Worm (Caenorhabditis elegans) whole organism, L4 larva: ENCODE results near the gene F36D3.14.

Experiments
- D1046.2 ChIP-seq: fragments of 200-800 bp; sonication (Bioruptor generic); IDR thresholded peaks from 2 replicates; pipeline ENCODE4 v1.3.6; 2022; ENCODE audit warnings: missing genetic modification characterization, missing compliant biosample characterization
- F44E2.7 ChIP-seq: fragments of 200-800 bp; sonication (Bioruptor generic); IDR thresholded peaks from 2 replicates; pipeline ENCODE4 v2.1.2; 2022; ENCODE audit warnings: missing genetic modification characterization, missing compliant biosample characterization
- R02D3.7 ChIP-seq: fragments of 150-350 bp; sonication (generic microtip); optimal IDR thresholded peaks from 3 replicates; lab custom pipeline; 2014; ENCODE audit warnings: missing biosample characterization, missing genetic modification characterization
- ama-1 ChIP-seq: fragments of 150-350 bp; optimal IDR thresholded peaks from 2 replicates; lab custom pipeline; 2014; ENCODE audit warnings: inconsistent platforms, mixed read lengths
- ceh-44 ChIP-seq: fragments of 200-800 bp; sonication (Bioruptor generic); IDR thresholded peaks from 2 replicates; pipeline ENCODE4 v1.3.6; 2022; ENCODE audit warnings: missing genetic modification reagents, missing genetic modification characterization, missing compliant biosample characterization
- ceh-62 ChIP-seq: sonication (generic microtip); optimal IDR thresholded peaks from 2 replicates; lab custom pipeline; 2017; ENCODE audit warnings: missing biosample characterization, missing genetic modification characterization
- cey-2 ChIP-seq: sonication (generic microtip); optimal IDR thresholded peaks from 3 replicates; lab custom pipeline; 2017; ENCODE audit warnings: missing genetic modification characterization, mild to moderate bottlenecking, missing compliant biosample characterization, antibody characterized with exemption, borderline replicate concordance; ENCODE audit not compliant: insufficient read depth
- daf-12 ChIP-seq: fragments of 150-350 bp; optimal IDR thresholded peaks from 2 replicates; lab custom pipeline; 2014; ENCODE audit warnings: missing biosample characterization, missing genetic modification reagents, missing genetic modification characterization
- daf-8 ChIP-seq: fragments of 200-800 bp; sonication (Bioruptor generic); IDR thresholded peaks from 2 replicates; pipeline ENCODE4 v1.3.6; 2022; ENCODE audit warnings: missing genetic modification characterization, missing compliant biosample characterization
- dmd-6 ChIP-seq: fragments of 200-800 bp; sonication (Bioruptor generic); IDR thresholded peaks from 2 replicates; pipeline ENCODE4 v1.3.6; 2022; ENCODE audit warnings: missing genetic modification reagents, missing genetic modification characterization, missing compliant biosample characterization
- dmd-9 ChIP-seq: fragments of 200-800 bp; sonication (Bioruptor generic); IDR thresholded peaks from 2 replicates; pipeline ENCODE4 v1.3.6; 2022; ENCODE audit warnings: missing genetic modification reagents, missing genetic modification characterization, missing compliant biosample characterization
- lim-7 ChIP-seq: fragments of 200-800 bp; sonication (Bioruptor generic); IDR thresholded peaks from 2 replicates; pipeline ENCODE4 v1.3.6; 2022; ENCODE audit warnings: missing genetic modification characterization, missing compliant biosample characterization
- lin-15B ChIP-seq: fragments of 150-350 bp; sonication (generic microtip); optimal IDR thresholded peaks from 3 replicates; lab custom pipeline; 2014; ENCODE audit warnings: missing biosample characterization, missing genetic modification characterization
- lir-3 ChIP-seq: sonication (generic microtip); optimal IDR thresholded peaks from 2 replicates; lab custom pipeline; 2016; ENCODE audit warnings: mild to moderate bottlenecking, missing genetic modification characterization, missing compliant biosample characterization
- mdl-1 ChIP-seq, 2 experiments: fragments of 150-350 bp in 1 of 2; sonication (generic microtip) in 1 of 2; optimal IDR thresholded peaks; 2 replicates each; lab custom pipeline; 2014 to 2017; ENCODE audit warnings: missing biosample characterization in 2 of 2, missing genetic modification characterization in 2 of 2
- mdt-29 ChIP-seq: fragments of 200-800 bp; sonication (Bioruptor generic); IDR thresholded peaks from 2 replicates; pipeline ENCODE4 v1.3.6; 2022; ENCODE audit warnings: missing genetic modification reagents, missing genetic modification characterization, missing compliant biosample characterization
- nhr-102 ChIP-seq: sonication (generic microtip); optimal IDR thresholded peaks from 2 replicates; lab custom pipeline; 2016; ENCODE audit warnings: mild to moderate bottlenecking, missing genetic modification characterization, moderate library complexity, missing compliant biosample characterization
- nhr-41 ChIP-seq: fragments of 200-800 bp; sonication (Bioruptor generic); IDR thresholded peaks from 2 replicates; pipeline ENCODE4 v1.3.6; 2022; ENCODE audit warnings: missing genetic modification reagents, missing genetic modification characterization, missing compliant biosample characterization
- nhr-48 ChIP-seq: sonication (generic microtip); optimal IDR thresholded peaks from 2 replicates; lab custom pipeline; 2016; ENCODE audit warnings: mild to moderate bottlenecking, missing genetic modification characterization, missing compliant biosample characterization
- nhr-6 ChIP-seq: fragments of 150-350 bp; optimal IDR thresholded peaks from 2 replicates; lab custom pipeline; 2014; ENCODE audit warnings: missing biosample characterization, missing genetic modification characterization
- php-3 ChIP-seq: fragments of 200-800 bp; sonication (Bioruptor generic); IDR thresholded peaks from 2 replicates; pipeline ENCODE4 v1.3.6; 2022; ENCODE audit warnings: missing genetic modification reagents, missing genetic modification characterization, missing compliant biosample characterization
- saeg-2 ChIP-seq: fragments of 200-800 bp; sonication (Bioruptor generic); IDR thresholded peaks from 2 replicates; pipeline ENCODE4 v1.3.6; 2022; ENCODE audit warnings: missing genetic modification reagents, missing genetic modification characterization, missing compliant biosample characterization
- snpc-1.2 ChIP-seq: fragments of 200-800 bp; sonication (Bioruptor generic); IDR thresholded peaks from 2 replicates; pipeline ENCODE4 v1.3.6; 2022; ENCODE audit warnings: missing genetic modification reagents, missing genetic modification characterization, missing compliant biosample characterization
- snpc-4 ChIP-seq: fragments of 150-350 bp; optimal IDR thresholded peaks from 2 replicates; lab custom pipeline; 2014; ENCODE audit warnings: missing biosample characterization, missing genetic modification characterization
- spr-1 ChIP-seq: sonication (generic microtip); optimal IDR thresholded peaks from 2 replicates; lab custom pipeline; 2016; ENCODE audit warnings: mild to moderate bottlenecking, missing genetic modification characterization, missing compliant biosample characterization
- unc-62 ChIP-seq, 3 experiments: fragments of 150-350 bp in 1 of 3; sonication (generic microtip); optimal IDR thresholded peaks in 2 of 3; peaks in 1 of 3; 1 replicate in 1 of 3; 2 replicates in 2 of 3; lab custom pipeline; 2014 to 2017; ENCODE audit warnings: missing biosample characterization in 3 of 3, missing genetic modification characterization in 3 of 3, missing genetic modification reagents in 3 of 3, missing genotype in 1 of 3
- vab-7 ChIP-seq: fragments of 200-800 bp; sonication (Bioruptor generic); IDR thresholded peaks from 2 replicates; pipeline ENCODE4 v1.3.6; 2022; ENCODE audit warnings: missing genetic modification reagents, missing genetic modification characterization, missing compliant biosample characterization
- zag-1 ChIP-seq: fragments of 150-350 bp; optimal IDR thresholded peaks from 2 replicates; lab custom pipeline; 2014; ENCODE audit warnings: missing biosample characterization, missing genetic modification characterization
- zfp-2 ChIP-seq: sonication (generic microtip); optimal IDR thresholded peaks from 2 replicates; lab custom pipeline; 2016; ENCODE audit warnings: mild to moderate bottlenecking, missing genetic modification characterization, missing compliant biosample characterization

F36D3.14 gene

ce11 chrV:16480919-16481630, 22.0 kb downstream of the F36D3.14 start, which contains the start of the genes F57E7.4 and spig-6:
Gene F57E7.4, minus strand, starts transcription at chrV:16481019.
Gene spig-6, plus strand, starts transcription at chrV:16481580.
- TF ChIP-seq daf-8: no peak
- no peak for TF ChIP-seq zag-1
- peak in 1 of 2 experiments; percentile 68 for TF ChIP-seq unc-62 (GFP tag; optimal IDR thresholded peaks at IDR 0.05 in 1 of 2; lab: Kevin White, UChicago)
- no peak for TF ChIP-seq unc-62 (tag; optimal IDR thresholded peaks at IDR 0.05; lab: Kevin White, UChicago)
- TF ChIP-seq, all 104 proteins: peak for 1

ce11 chrV:16479275-16479674, 23.8 kb downstream of the F36D3.14 start, which contains the start of gene T08G3.11:
Gene T08G3.11, minus strand, starts transcription at chrV:16479375.
- peak in 1 of 2 experiments; percentile 67 for TF ChIP-seq unc-62 (GFP tag; optimal IDR thresholded peaks at IDR 0.05 in 1 of 2; lab: Kevin White, UChicago)
- no peak for TF ChIP-seq unc-62 (tag; optimal IDR thresholded peaks at IDR 0.05; lab: Kevin White, UChicago)
- TF ChIP-seq F44E2.7 (GFP tag; lab: Robert Waterston, UW): no peak
- TF ChIP-seq cey-2: no peak
- TF ChIP-seq lin-15B (tag; lab: Kevin White, UChicago): no peak

ce11 chrV:16474686-16475085, 28.4 kb downstream of the F36D3.14 start:
- TF ChIP-seq lim-7 (GFP tag; lab: Robert Waterston, UW) (peak; percentile 59; the same call in 1 of the 2 replicates), vab-7 (GFP tag; lab: Robert Waterston, UW) (peak; percentile 41; the same call in 1 of the 2 replicates), dmd-6 (GFP tag; lab: Robert Waterston, UW) (0 out of 2 replicates have a peak, but pooled peaks have one; percentile 20)

ce11 chrV:16471995-16472563, 31.0 kb downstream of the F36D3.14 start, which contains the start of gene srw-35:
Gene srw-35, plus strand, starts transcription at chrV:16472513.
- TF ChIP-seq php-3 (0 out of 2 replicates have a peak, but pooled peaks have one; percentile 19), zfp-2 (tag; lab: Kevin White, UChicago) (no peak)

- TF ChIP-seq unc-62 (GFP tag; optimal IDR thresholded peaks at IDR 0.05 in 1 of 2; lab: Kevin White, UChicago): no peak
- no peak for TF ChIP-seq unc-62 (tag; optimal IDR thresholded peaks at IDR 0.05; lab: Kevin White, UChicago)
- TF ChIP-seq nhr-102 (tag; lab: Kevin White, UChicago): no peak
- no peak for TF ChIP-seq ceh-44 (GFP tag; lab: Robert Waterston, UW)
- no peak for TF ChIP-seq spr-1 (tag; lab: Kevin White, UChicago)
- TF ChIP-seq dmd-9: no peak
- TF ChIP-seq mdl-1 (tag; optimal IDR thresholded peaks at IDR 0.05; lab: Kevin White, UChicago): no peak
- no peak for TF ChIP-seq nhr-6
- no peak for TF ChIP-seq snpc-1.2 (GFP tag; lab: Robert Waterston, UW)
- no peak for TF ChIP-seq R02D3.7 (tag; lab: Kevin White, UChicago)
- no peak for TF ChIP-seq snpc-4 (tag; lab: Kevin White, UChicago)
- TF ChIP-seq ama-1 (lab: Kevin White, UChicago): no peak
- no peak for TF ChIP-seq saeg-2 (GFP tag; lab: Robert Waterston, UW)
- TF ChIP-seq nhr-48 (tag; lab: Kevin White, UChicago): no peak
- no peak for TF ChIP-seq dmd-6 (GFP tag; lab: Robert Waterston, UW)
- no peak for TF ChIP-seq ceh-62
- no peak for TF ChIP-seq lir-3 (tag; lab: Kevin White, UChicago)
- no peak for TF ChIP-seq daf-12 (tag; lab: Kevin White, UChicago)
- no peak for TF ChIP-seq nhr-41 (GFP tag; lab: Robert Waterston, UW)
- TF ChIP-seq D1046.2 (GFP tag; lab: Robert Waterston, UW): no peak
Measured at ce11 chrV:16470916-16471315, 32.1 kb downstream of the F36D3.14 start, which contains the start of gene srh-138. Gene srh-138, minus strand, starts transcription at chrV:16471016.

ce11 chrV:16467840-16468239, 35.2 kb downstream of the F36D3.14 start, which contains the start of gene sru-44:
Gene sru-44, minus strand, starts transcription at chrV:16467940.
- TF ChIP-seq unc-62 (GFP tag; optimal IDR thresholded peaks at IDR 0.05 in 1 of 2; lab: Kevin White, UChicago) (peak in 1 of 2 experiments; percentile 28), unc-62 (tag; optimal IDR thresholded peaks at IDR 0.05; lab: Kevin White, UChicago) (no peak), mdt-29 (GFP tag; lab: Robert Waterston, UW) (no peak), nhr-102 (tag; lab: Kevin White, UChicago) (no peak)
